Fruit fly (Drosophila melanogaster) whole organism, embryonic: ENCODE data around the gene Vsp37A.

Experiments
- Antp ChIP-seq: fragments of 200-800 bp; sonication (Bioruptor generic); optimal IDR thresholded peaks from 3 replicates; lab custom pipeline; 2016; ENCODE audit warnings: missing biosample characterization, missing genetic modification characterization
- Bgb ChIP-seq: fragments of 200-800 bp; sonication (Bioruptor generic); IDR thresholded peaks from 2 replicates; pipeline ENCODE4 v1.3.6; 2022; ENCODE audit warnings: missing biosample characterization, missing genetic modification characterization; ENCODE audit not compliant: partially characterized antibody
- CG10209 ChIP-seq: fragments of 200-800 bp; sonication (Bioruptor generic); optimal IDR thresholded peaks from 3 replicates; lab custom pipeline; 2017; ENCODE audit warnings: missing biosample characterization, mild to moderate bottlenecking, missing genetic modification characterization, missing genetic modification reagents
- CG1024 ChIP-seq: fragments of 200-800 bp; sonication (Bioruptor generic); IDR thresholded peaks from 2 replicates; pipeline ENCODE4 v1.3.6; 2022; ENCODE audit warnings: missing biosample characterization, missing genetic modification characterization
- CG10321 ChIP-seq: fragments of 200-800 bp; sonication (Bioruptor generic); IDR thresholded peaks from 2 replicates; pipeline ENCODE4 v1.3.6; 2022; ENCODE audit warnings: missing biosample characterization, missing genetic modification characterization
- CG10654 ChIP-seq: fragments of 200-800 bp; sonication (Bioruptor generic); optimal IDR thresholded peaks from 2 replicates; lab custom pipeline; 2016; ENCODE audit warnings: missing biosample characterization, missing genetic modification characterization
- CG13123 ChIP-seq: fragments of 200-800 bp; sonication (Bioruptor generic); optimal IDR thresholded peaks from 2 replicates; lab custom pipeline; 2016; ENCODE audit warnings: missing biosample characterization, missing genetic modification characterization
- CG14860 ChIP-seq: fragments of 200-800 bp; sonication (Bioruptor generic); IDR thresholded peaks from 3 replicates; pipeline ENCODE4 v1.3.6; 2022; ENCODE audit warnings: missing biosample characterization, missing genetic modification characterization; ENCODE audit not compliant: partially characterized antibody
- CG15269 ChIP-seq: fragments of 200-800 bp; sonication (Bioruptor generic); optimal IDR thresholded peaks from 2 replicates; lab custom pipeline; 2018; ENCODE audit warnings: missing biosample characterization, mild to moderate bottlenecking, missing genetic modification characterization, moderate library complexity
- CG1529 ChIP-seq: fragments of 200-800 bp; sonication (Bioruptor generic); optimal IDR thresholded peaks from 3 replicates; lab custom pipeline; 2018; ENCODE audit warnings: missing biosample characterization, missing genetic modification characterization
- CG2712 ChIP-seq: fragments of 200-800 bp; optimal IDR thresholded peaks from 3 replicates; lab custom pipeline; 2019; ENCODE audit warnings: missing biosample characterization, mild to moderate bottlenecking, missing genetic modification characterization, moderate library complexity
- CG30020 ChIP-seq: fragments of 200-800 bp; optimal IDR thresholded peaks from 2 replicates; lab custom pipeline; 2019; ENCODE audit warnings: missing biosample characterization, mild to moderate bottlenecking, missing genetic modification characterization, moderate library complexity
- CG42726 ChIP-seq: fragments of 200-800 bp; sonication (Bioruptor generic); IDR thresholded peaks from 2 replicates; pipeline ENCODE4 v1.3.6; 2022; ENCODE audit warnings: missing biosample characterization, missing genetic modification characterization; ENCODE audit not compliant: partially characterized antibody
- CG6272 ChIP-seq: fragments of 200-800 bp; sonication (Bioruptor generic); IDR thresholded peaks from 2 replicates; pipeline ENCODE4 v1.3.6; 2022; ENCODE audit warnings: missing biosample characterization, missing genetic modification characterization
- CG7963 ChIP-seq: fragments of 200-800 bp; sonication (Bioruptor generic); IDR thresholded peaks from 3 replicates; pipeline ENCODE4 v1.3.6; 2022; ENCODE audit warnings: missing biosample characterization, missing genetic modification characterization; ENCODE audit not compliant: partially characterized antibody
- CG8359 ChIP-seq: fragments of 200-800 bp; sonication (Bioruptor generic); optimal IDR thresholded peaks from 2 replicates; lab custom pipeline; 2017; ENCODE audit warnings: missing biosample characterization, mild to moderate bottlenecking, missing genetic modification characterization, borderline replicate concordance
- D ChIP-seq, 2 experiments: fragments of 200-800 bp in 1 of 2; fragments of >200 bp in 1 of 2; sonication (Bioruptor generic) in 1 of 2; optimal IDR thresholded peaks; 2 replicates in 1 of 2; 3 replicates in 1 of 2; lab custom pipeline; 2017; ENCODE audit warnings: mild to moderate bottlenecking in 1 of 2, missing biosample characterization in 1 of 2, missing genetic modification characterization in 1 of 2, missing genetic modification reagents in 1 of 2
- Ets65A ChIP-seq: fragments of 200-800 bp; sonication (Bioruptor generic); peaks from one replicate; lab custom pipeline; 2016; ENCODE audit warnings: missing biosample characterization, missing genetic modification characterization
- H2.0 ChIP-seq: fragments of 200-800 bp; sonication (Bioruptor generic); IDR thresholded peaks from 2 replicates; pipeline ENCODE4 v1.3.6; 2022; ENCODE audit warnings: missing biosample characterization, missing genetic modification characterization
- Hand ChIP-seq: fragments of 200-800 bp; sonication (Bioruptor generic); optimal IDR thresholded peaks from 2 replicates; lab custom pipeline; 2017; ENCODE audit warnings: mild to moderate bottlenecking, missing biosample characterization, missing genetic modification reagents, missing genetic modification characterization
- Hr51 ChIP-seq, 2 experiments: fragments of 200-800 bp; sonication (Bioruptor generic); optimal IDR thresholded peaks; 2 replicates in 1 of 2; 3 replicates in 1 of 2; lab custom pipeline; 2016 to 2018; ENCODE audit warnings: missing biosample characterization in 2 of 2, missing genetic modification characterization in 2 of 2, mild to moderate bottlenecking in 1 of 2, moderate library complexity in 1 of 2
- Hsf ChIP-seq: fragments of 200-800 bp; sonication (Bioruptor generic); optimal IDR thresholded peaks from 3 replicates; lab custom pipeline; 2016; ENCODE audit warnings: missing biosample characterization, missing genetic modification characterization
- Mes4 ChIP-seq: fragments of 200-800 bp; sonication (Bioruptor generic); optimal IDR thresholded peaks from 2 replicates; lab custom pipeline; 2016; ENCODE audit warnings: missing biosample characterization, missing genetic modification characterization
- Myb ChIP-seq: fragments of 200-800 bp; sonication (Bioruptor generic); optimal IDR thresholded peaks from 2 replicates; lab custom pipeline; 2016; ENCODE audit warnings: missing biosample characterization, missing genetic modification characterization
- Opbp ChIP-seq: fragments of 200-800 bp; sonication (Bioruptor generic); IDR thresholded peaks from 3 replicates; pipeline ENCODE4 v1.3.6; 2022; ENCODE audit warnings: missing biosample characterization, missing genetic modification characterization; ENCODE audit not compliant: partially characterized antibody
- Side ChIP-seq: fragments of 200-800 bp; sonication (Bioruptor generic); optimal IDR thresholded peaks from 2 replicates; lab custom pipeline; 2016; ENCODE audit warnings: missing biosample characterization, missing genetic modification characterization
- ab ChIP-seq: fragments of 200-800 bp; sonication (Bioruptor generic); optimal IDR thresholded peaks from 2 replicates; lab custom pipeline; 2016; ENCODE audit warnings: missing biosample characterization, missing genetic modification characterization
- amos ChIP-seq: fragments of 200-800 bp; sonication (Bioruptor generic); IDR thresholded peaks from 2 replicates; pipeline ENCODE4 v1.3.6; 2022; ENCODE audit warnings: missing biosample characterization, missing genetic modification characterization; ENCODE audit not compliant: partially characterized antibody
- bbx ChIP-seq: fragments of 200-800 bp; sonication (Bioruptor generic); IDR thresholded peaks from 2 replicates; pipeline ENCODE4 v1.3.6; 2022; ENCODE audit warnings: missing biosample characterization, missing genetic modification characterization; ENCODE audit not compliant: partially characterized antibody
- bigmax ChIP-seq: fragments of 200-800 bp; sonication (Bioruptor generic); optimal IDR thresholded peaks from 2 replicates; lab custom pipeline; 2018; ENCODE audit warnings: missing biosample characterization, mild to moderate bottlenecking, missing genetic modification characterization
- br ChIP-seq: fragments of >200 bp; optimal IDR thresholded peaks from 2 replicates; lab custom pipeline; 2017
- chn ChIP-seq: fragments of 200-800 bp; sonication (Bioruptor generic); optimal IDR thresholded peaks from 2 replicates; lab custom pipeline; 2016; ENCODE audit warnings: missing biosample characterization, missing genetic modification characterization
- ci ChIP-seq: fragments of 200-800 bp; sonication (Bioruptor generic); IDR thresholded peaks from 3 replicates; pipeline ENCODE4 v1.3.6; 2022; ENCODE audit warnings: missing biosample characterization, missing genetic modification characterization
- croc ChIP-seq: fragments of 200-800 bp; sonication (Bioruptor generic); conservative IDR thresholded peaks from 3 replicates; pipeline ENCODE4 v1.3.6; 2022; ENCODE audit warnings: missing biosample characterization, missing genetic modification characterization
- dmrt99B ChIP-seq: fragments of 200-800 bp; sonication (Bioruptor generic); optimal IDR thresholded peaks from 2 replicates; lab custom pipeline; 2018; ENCODE audit warnings: missing biosample characterization, mild to moderate bottlenecking, missing genetic modification characterization, moderate library complexity
- grn ChIP-seq: fragments of 200-800 bp; sonication (Bioruptor generic); optimal IDR thresholded peaks from 3 replicates; lab custom pipeline; 2017; ENCODE audit warnings: missing biosample characterization, missing genetic modification characterization
- h ChIP-seq: fragments of >200 bp; optimal IDR thresholded peaks from 2 replicates; lab custom pipeline; 2017
- lab ChIP-seq: fragments of 200-800 bp; sonication (Bioruptor generic); optimal IDR thresholded peaks from 3 replicates; lab custom pipeline; 2017; ENCODE audit warnings: missing biosample characterization, missing genetic modification characterization, mild to moderate bottlenecking, moderate library complexity, missing genetic modification reagents
- lola ChIP-seq, 3 experiments: fragments of >200 bp in 2 of 3; fragments of 200-800 bp in 1 of 3; sonication (Bioruptor generic) in 1 of 3; optimal IDR thresholded peaks; 2 replicates each; lab custom pipeline; 2017 to 2019; ENCODE audit warnings: missing biosample characterization in 3 of 3, missing genetic modification characterization in 3 of 3, mild to moderate bottlenecking in 1 of 3, moderate library complexity in 1 of 3
- nmo ChIP-seq: fragments of 200-800 bp; sonication (Bioruptor generic); optimal IDR thresholded peaks from 2 replicates; lab custom pipeline; 2018; ENCODE audit warnings: missing biosample characterization, mild to moderate bottlenecking, missing genetic modification characterization, moderate library complexity
- p53 ChIP-seq: fragments of 200-800 bp; sonication (Bioruptor generic); optimal IDR thresholded peaks from 2 replicates; lab custom pipeline; 2016; ENCODE audit warnings: missing biosample characterization, missing genetic modification characterization
- slbo ChIP-seq: fragments of 200-800 bp; sonication (Bioruptor generic); IDR thresholded peaks from 2 replicates; pipeline ENCODE4 v1.3.6; 2022; ENCODE audit warnings: missing biosample characterization, missing genetic modification characterization
- sqz ChIP-seq: fragments of 200-800 bp; sonication (Bioruptor generic); optimal IDR thresholded peaks from 3 replicates; lab custom pipeline; 2018; ENCODE audit warnings: missing biosample characterization, mild to moderate bottlenecking, missing genetic modification characterization
- tna ChIP-seq: fragments of 200-800 bp; sonication (Bioruptor generic); IDR thresholded peaks from 2 replicates; pipeline ENCODE4 v1.3.6; 2022; ENCODE audit warnings: missing biosample characterization, missing genetic modification characterization; ENCODE audit not compliant: partially characterized antibody
- unpg ChIP-seq: fragments of 200-800 bp; sonication (Bioruptor generic); optimal IDR thresholded peaks from 3 replicates; lab custom pipeline; 2018; ENCODE audit warnings: missing biosample characterization, mild to moderate bottlenecking, missing genetic modification characterization, moderate library complexity
- zfh2 ChIP-seq: fragments of 200-800 bp; sonication (Bioruptor generic); optimal IDR thresholded peaks from 2 replicates; lab custom pipeline; 2016; ENCODE audit warnings: missing biosample characterization, missing genetic modification characterization

The Vsp37A gene

dm6 chrX:654949-655348 lies 33.6 kb downstream of the Vsp37A start (continued):
- no peak for TF ChIP-seq CG7963 (GFP tag; lab: Robert Waterston, UW)

dm6 chrX:655492-656379 lies 34.4 kb downstream of the Vsp37A start, which contains the start of the genes Hmt4-20 and SkpA:
Gene Hmt4-20 (minus strand): TSS chrX:656033.
Gene SkpA (plus strand): TSS chrX:656114.
- peak; percentile 92 for TF ChIP-seq Bgb (GFP tag; lab: Robert Waterston, UW)
- TF ChIP-seq Ets65A (GFP tag; lab: Kevin White, UChicago) = peak; percentile 94
- TF ChIP-seq bigmax (GFP tag; lab: Kevin White, UChicago) = no peak
- TF ChIP-seq nmo (GFP tag; lab: Kevin White, UChicago) = peak; percentile 61
- no peak for TF ChIP-seq Hand (GFP tag; lab: Kevin White, UChicago)
- no peak for TF ChIP-seq ab
- peak; percentile 74 for TF ChIP-seq Myb (GFP tag; lab: Kevin White, UChicago)
- no peak for TF ChIP-seq H2.0 (GFP tag; lab: Robert Waterston, UW)
- TF ChIP-seq CG8359 (GFP tag; lab: Kevin White, UChicago) = no peak
- no peak for TF ChIP-seq grn
- 0 out of 3 replicates have a peak, but pooled peaks have one; percentile 27 for TF ChIP-seq ci (GFP tag; lab: Robert Waterston, UW)
- peak; percentile 37 for TF ChIP-seq zfh2 (GFP tag; lab: Kevin White, UChicago)
- no peak for TF ChIP-seq dmrt99B (tag; lab: Kevin White, UChicago)
- TF ChIP-seq Hr51 (GFP tag; optimal IDR thresholded peaks at IDR 0.05; lab: Kevin White, UChicago) = no peak
- TF ChIP-seq CG6272 (GFP tag; lab: Robert Waterston, UW) = peak; percentile 36; the same call in 1 of the 2 replicates
- TF ChIP-seq bbx = peak; percentile 91
- peak; percentile 84 for TF ChIP-seq D (optimal IDR thresholded peaks at IDR 0.05; lab: Kevin White, UChicago)
- TF ChIP-seq D (GFP tag; optimal IDR thresholded peaks at IDR 0.05; lab: Kevin White, UChicago) = no peak
- TF ChIP-seq CG2712 = peak; percentile 23
- peak; percentile 37 for TF ChIP-seq slbo (GFP tag; lab: Robert Waterston, UW)
- no peak for TF ChIP-seq CG1529 (GFP tag; lab: Kevin White, UChicago)
- no peak for TF ChIP-seq Hsf (GFP tag; lab: Kevin White, UChicago)
- peak; percentile 52; the same call in 1 of the 2 replicates for TF ChIP-seq CG10321 (GFP tag; lab: Robert Waterston, UW)
- no peak for TF ChIP-seq CG15269 (tag; lab: Kevin White, UChicago)
- TF ChIP-seq sqz (GFP tag; lab: Kevin White, UChicago) = no peak
- TF ChIP-seq h = no peak
- TF ChIP-seq unpg = no peak
- TF ChIP-seq CG1024 (GFP tag; lab: Robert Waterston, UW) = no peak
- peak; percentile 93 for TF ChIP-seq Opbp
- peak; percentile 97 for TF ChIP-seq amos (GFP tag; lab: Robert Waterston, UW)
- TF ChIP-seq CG13123 (GFP tag; lab: Kevin White, UChicago) = peak; percentile 5
- TF ChIP-seq CG14860 (GFP tag; lab: Robert Waterston, UW) = peak; percentile 88
- peak; percentile 85 for TF ChIP-seq tna
- no peak for TF ChIP-seq lab
- TF ChIP-seq Mes4 (GFP tag; lab: Kevin White, UChicago) = no peak
- TF ChIP-seq p53 (GFP tag; lab: Kevin White, UChicago) = peak; percentile 16
- TF ChIP-seq Antp (GFP tag; lab: Kevin White, UChicago) = peak; percentile 16
- peak; percentile 96 for TF ChIP-seq CG42726 (GFP tag; lab: Robert Waterston, UW)
- TF ChIP-seq CG30020 (tag; lab: Kevin White, UChicago) = peak; percentile 52
- TF ChIP-seq chn = no peak
- TF ChIP-seq CG10654 (GFP tag; lab: Kevin White, UChicago) = no peak
- no peak for TF ChIP-seq croc (GFP tag; lab: Robert Waterston, UW)
- TF ChIP-seq lola (GFP tag; optimal IDR thresholded peaks at IDR 0.05; lab: Kevin White, UChicago) = peak in 1 of 3 experiments; percentile 13
- no peak for TF ChIP-seq br
- TF ChIP-seq Side (GFP tag; lab: Kevin White, UChicago) = no peak
- TF ChIP-seq CG10209 (GFP tag; lab: Kevin White, UChicago) = no peak
